Fruit fly (Drosophila melanogaster): ENCODE results near the gene Septin2.

The Septin2 gene

DNA sequence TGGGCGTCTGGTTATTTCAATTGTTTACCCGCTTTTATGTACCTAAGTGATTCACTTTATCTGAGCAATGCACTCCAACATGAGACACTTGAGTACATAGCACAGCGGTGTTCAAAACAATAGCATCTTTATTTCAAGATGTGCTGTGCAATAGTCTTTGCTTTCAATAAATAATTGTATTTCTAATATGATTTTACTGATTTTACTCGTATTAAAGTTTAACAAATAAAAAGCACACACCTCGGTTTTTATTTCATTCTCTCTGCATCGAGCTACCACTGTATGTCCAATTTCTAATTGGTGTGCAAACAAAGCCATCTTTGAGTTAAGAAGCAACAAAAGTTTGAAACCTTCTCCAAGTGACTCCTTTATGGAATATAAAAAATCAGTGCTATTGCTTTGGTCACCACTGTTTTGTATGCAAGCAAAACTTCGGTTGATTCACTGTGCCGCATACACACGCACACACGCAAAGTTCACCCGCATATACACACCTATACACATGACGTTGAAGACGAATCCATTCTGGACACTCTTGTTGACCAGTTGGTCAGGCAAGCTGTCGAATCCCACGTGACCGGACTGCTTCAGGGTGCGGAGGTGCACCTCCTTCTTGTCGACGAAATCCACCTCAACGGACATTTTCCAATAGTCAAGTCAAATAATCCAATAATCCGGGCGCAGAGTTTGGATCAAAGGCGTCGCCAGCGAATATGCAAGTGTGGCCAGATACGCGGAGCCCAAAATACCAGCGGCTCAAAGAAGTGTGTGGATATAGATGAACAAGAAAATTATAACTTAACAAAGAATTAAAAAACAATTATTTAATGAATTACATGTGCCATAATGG is at the start of gene Septin2:
TSS of gene Septin2 (minus strand) at position 727 of the 850 bp plus-strand sequence.
- TF ChIP-seq pdm3 (GFP tag; optimal IDR thresholded peaks at IDR 0.05) (peak; percentile 93), CG11902 (GFP tag; optimal IDR thresholded peaks at IDR 0.05) (peak; percentile 85), CG11762 (GFP tag; optimal IDR thresholded peaks at IDR 0.05; ENCODE audit: insufficient read depth) (peak; percentile 95), CG6792 (GFP tag; optimal IDR thresholded peaks at IDR 0.05) (peak; percentile 93), topi (GFP tag; optimal IDR thresholded peaks at IDR 0.05) (peak; percentile 96), Hr39 (GFP tag; optimal IDR thresholded peaks at IDR 0.05) (peak; percentile 93), OdsH (GFP tag; optimal IDR thresholded peaks at IDR 0.05) (peak; percentile 94), CG10669 (GFP tag; optimal IDR thresholded peaks at IDR 0.05) (peak; percentile 95), Gug (GFP tag; IDR thresholded peaks at IDR 0.05) (peak; percentile 75), acj6 (GFP tag; optimal IDR thresholded peaks at IDR 0.05) (peak; percentile 92), fd59A (GFP tag; optimal IDR thresholded peaks at IDR 0.05) (peak; percentile 92), CG8319 (GFP tag; optimal IDR thresholded peaks at IDR 0.05) (peak; percentile 92), Hr4 (GFP tag; optimal IDR thresholded peaks at IDR 0.05) (peak; percentile 96), CG10631 (GFP tag; optimal IDR thresholded peaks at IDR 0.05) (peak; percentile 90), Lpt (GFP tag; optimal IDR thresholded peaks at IDR 0.05) (peak; percentile 87), CG3919 (GFP tag; optimal IDR thresholded peaks at IDR 0.05) (peak; percentile 94), CG9139 (GFP tag; optimal IDR thresholded peaks at IDR 0.05) (peak; percentile 80), Blimp-1 (GFP tag; optimal IDR thresholded peaks at IDR 0.05) (peak; percentile 85), CG8632 (GFP tag; optimal IDR thresholded peaks at IDR 0.05) (peak; percentile 94), CG6808 (GFP tag; optimal IDR thresholded peaks at IDR 0.05) (peak; percentile 93), net (GFP tag; optimal IDR thresholded peaks at IDR 0.05) (peak; percentile 94), Ets21C (GFP tag; optimal IDR thresholded peaks at IDR 0.05) (peak; percentile 87), spab (GFP tag; optimal IDR thresholded peaks at IDR 0.05) (peak; percentile 90), achi (GFP tag; optimal IDR thresholded peaks at IDR 0.05) (peak; percentile 92), CG4318 (GFP tag; optimal IDR thresholded peaks at IDR 0.05) (no peak), CG6163 (GFP tag; IDR thresholded peaks at IDR 0.05) (peak; percentile 78), CG8119 (GFP tag; IDR thresholded peaks at IDR 0.05) (peak; percentile 94), Met (GFP tag; optimal IDR thresholded peaks at IDR 0.05) (peak; percentile 96), dac (GFP tag; optimal IDR thresholded peaks at IDR 0.05) (peak; percentile 82), dsx (GFP tag; optimal IDR thresholded peaks at IDR 0.05; ENCODE audit: poor library complexity, severe bottlenecking) (peak; percentile 85), esn (GFP tag; optimal IDR thresholded peaks at IDR 0.05) (peak; percentile 96), lz (GFP tag; optimal IDR thresholded peaks at IDR 0.05) (peak; percentile 93), Hr38 (GFP tag; optimal IDR thresholded peaks at IDR 0.05) (no peak), CG31627 (GFP tag; optimal IDR thresholded peaks at IDR 0.05) (peak; percentile 94), CG15336 (GFP tag; IDR thresholded peaks at IDR 0.05) (peak; percentile 94), fkh (GFP tag; optimal IDR thresholded peaks at IDR 0.05) (peak; percentile 91), CG7368 (GFP tag; optimal IDR thresholded peaks at IDR 0.05) (peak; percentile 91), CG6276 (GFP tag; optimal IDR thresholded peaks at IDR 0.05) (peak; percentile 96), Eip93F (GFP tag; optimal IDR thresholded peaks at IDR 0.05) (peak; percentile 80), svp (GFP tag) (peak; percentile 97), Eip78C (GFP tag) (peak; percentile 99), CG1621 (tag; optimal IDR thresholded peaks at IDR 0.05) (peak; percentile 77), CG3032 (tag; optimal IDR thresholded peaks at IDR 0.05) (peak; percentile 85), vri (GFP tag; optimal IDR thresholded peaks at IDR 0.05) (peak; percentile 84), Sox14 (GFP tag; optimal IDR thresholded peaks at IDR 0.05) (peak; percentile 93), CG6854 (GFP tag; optimal IDR thresholded peaks at IDR 0.05) (peak; percentile 91), CG32006 (GFP tag; optimal IDR thresholded peaks at IDR 0.05) (peak; percentile 97), eg (GFP tag; IDR thresholded peaks at IDR 0.05) (peak; percentile 82), salr (GFP tag; optimal IDR thresholded peaks at IDR 0.05) (peak; percentile 52 to 91), Smox (GFP tag; optimal IDR thresholded peaks at IDR 0.05) (peak; percentile 94)
